Worm (Caenorhabditis elegans): ENCODE measurements around the gene Y38E10A.8.
A peak's percentile ranks its signal among the peaks of the same experiment; 100 is the strongest.
"Not testable (repeated sequence)": the region's sequence is repeated elsewhere in the genome, so short reads cannot be mapped to it uniquely, and the experiment has no call there.

The Y38E10A.8 gene

DNA sequence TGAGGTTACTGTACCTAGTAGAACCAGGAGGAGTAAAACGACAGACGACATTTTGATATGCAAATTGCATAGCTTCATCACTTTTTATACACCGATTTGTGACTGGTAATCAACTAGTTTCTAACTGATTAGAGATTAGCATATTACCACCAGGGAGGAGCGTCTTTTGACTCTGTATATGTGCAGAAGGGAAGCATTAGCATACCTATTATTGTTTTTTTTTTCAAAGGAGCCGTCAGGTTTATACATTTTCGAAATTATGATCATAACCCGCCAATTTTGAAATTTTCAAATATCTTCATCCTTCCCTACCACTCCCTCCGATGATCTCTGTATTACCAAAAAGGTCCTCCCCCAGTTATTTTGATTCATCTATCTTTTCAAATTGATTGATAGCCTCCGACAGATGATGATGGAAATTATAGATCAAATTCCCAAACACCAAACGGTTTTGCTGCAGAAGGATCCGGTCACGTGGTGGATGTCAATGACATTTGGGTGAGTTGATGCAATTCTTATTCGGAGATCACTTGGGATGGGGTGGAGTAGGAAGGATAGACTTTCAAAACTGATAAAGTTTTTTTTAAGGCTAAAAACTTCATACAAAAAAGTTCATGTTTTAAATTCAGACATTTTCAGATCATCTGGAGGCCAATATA lies 15.0 kb downstream of the Y38E10A.8 start, which contains the start of gene nspe-8 (continued):
- TF ChIP-seq R02D3.7 (tag; optimal IDR thresholded peaks at IDR 0.05) (no peak), elt-1 (tag; optimal IDR thresholded peaks at IDR 0.05) (no peak), nhr-12 (tag; optimal IDR thresholded peaks at IDR 0.05) (no peak), nhr-10 (tag; optimal IDR thresholded peaks at IDR 0.05) (no peak)

DNA sequence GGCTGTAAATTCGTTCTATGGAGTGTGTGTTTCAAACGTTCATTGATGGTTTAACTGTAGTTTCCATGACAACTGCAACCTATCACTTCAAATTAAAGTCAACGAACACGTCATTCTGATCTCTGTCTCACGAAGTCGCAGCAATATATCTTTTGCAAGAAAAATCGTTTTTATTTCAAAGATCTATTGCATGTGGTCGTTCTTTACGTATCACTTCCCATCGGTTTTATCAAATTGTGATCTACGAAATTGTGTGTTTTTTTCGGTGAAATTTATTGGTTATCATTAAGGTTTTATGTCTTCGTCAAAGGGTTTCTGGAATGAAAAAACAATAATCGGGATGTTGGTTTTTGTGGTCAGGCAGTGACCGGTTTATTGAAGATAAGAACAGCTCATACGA lies 15.8 kb downstream of the Y38E10A.8 start:
- peak; percentile 19 for TF ChIP-seq sma-3 (GFP tag; optimal IDR thresholded peaks at IDR 0.05)
- TF ChIP-seq peb-1 (tag; optimal IDR thresholded peaks at IDR 0.05), result no peak
- TF ChIP-seq elt-1 (tag; optimal IDR thresholded peaks at IDR 0.05), result no peak
- peak; percentile 2 for TF ChIP-seq nhr-21 (tag; optimal IDR thresholded peaks at IDR 0.05)
- no peak for TF ChIP-seq mab-5 (tag; optimal IDR thresholded peaks at IDR 0.05)
- TF ChIP-seq elt-3 (tag; optimal IDR thresholded peaks at IDR 0.05), result no peak
- TF ChIP-seq alr-1 (tag; optimal IDR thresholded peaks at IDR 0.05), result no peak
- no peak for TF ChIP-seq zag-1 (tag; optimal IDR thresholded peaks at IDR 0.05)
- TF ChIP-seq lsy-2 (tag; optimal IDR thresholded peaks at IDR 0.05), result no peak
- no peak for TF ChIP-seq sem-4 (tag; optimal IDR thresholded peaks at IDR 0.05)
- no peak for TF ChIP-seq dmd-4 (tag; optimal IDR thresholded peaks at IDR 0.05)
- peak; percentile 56 for TF ChIP-seq sma-9 (GFP tag; optimal IDR thresholded peaks at IDR 0.05)
- no peak for TF ChIP-seq sma-9 (tag; optimal IDR thresholded peaks at IDR 0.05)

DNA sequence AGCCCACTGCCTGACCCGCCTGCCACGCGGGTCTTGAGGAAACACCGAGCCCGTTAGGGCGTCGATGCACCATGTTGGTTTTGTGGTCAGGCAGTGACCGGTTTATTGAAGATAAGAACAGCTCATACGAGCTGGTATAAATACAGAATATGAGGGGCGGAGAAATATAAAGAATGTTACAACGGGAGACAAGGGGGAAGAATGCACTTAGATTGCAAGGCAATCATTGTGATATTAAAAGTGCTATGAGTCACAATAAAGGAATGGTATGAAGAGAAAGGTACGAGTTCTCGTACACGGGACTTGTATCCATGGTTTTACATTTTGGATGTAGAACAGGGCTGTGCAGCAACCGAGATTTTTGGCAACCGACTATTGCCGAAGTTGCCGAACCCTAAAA lies 17.4 kb downstream of the Y38E10A.8 start, which contains the start of gene Y38E10A.14:
Y38E10A.14 (minus strand) TSS at position 101 of the 400 bp plus-strand sequence.
- TF ChIP-seq nhr-11, nhr-12, mbf-1 (tag; optimal IDR thresholded peaks at IDR 0.05): not testable (repeated sequence)

DNA sequence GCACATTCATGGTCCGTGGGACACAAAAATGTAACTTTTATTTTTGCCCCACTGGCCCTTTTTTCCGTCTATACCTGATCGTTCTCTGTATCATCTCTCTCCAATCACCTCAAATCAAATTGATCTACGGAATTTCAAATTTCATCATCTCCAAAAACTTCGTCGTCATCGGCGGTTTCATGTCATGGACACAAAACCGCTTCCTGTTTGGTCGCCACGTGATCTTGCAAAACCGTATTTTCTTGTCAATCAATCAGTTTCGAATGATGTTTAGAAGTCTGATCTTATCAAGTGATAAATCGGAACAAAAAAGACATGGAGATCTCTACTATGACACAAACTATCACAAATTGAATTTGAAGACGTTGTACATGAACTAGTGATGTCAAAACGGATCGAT lies 18.7 kb downstream of the Y38E10A.8 start:
- TF ChIP-seq fos-1 (tag; optimal IDR thresholded peaks at IDR 0.05), result peak; percentile 31
- peak; percentile 57 for TF ChIP-seq blmp-1 (tag; optimal IDR thresholded peaks at IDR 0.05; ENCODE audit: insufficient read depth)
- TF ChIP-seq zag-1 (tag; optimal IDR thresholded peaks at IDR 0.05), result no peak
- TF ChIP-seq nhr-21 (tag; optimal IDR thresholded peaks at IDR 0.05), result peak; percentile 95
- TF ChIP-seq crh-2 (tag; optimal IDR thresholded peaks at IDR 0.05), result peak; percentile 27
- peak; percentile 64 for TF ChIP-seq nhr-129 (tag; optimal IDR thresholded peaks at IDR 0.05)
- no peak for TF ChIP-seq nhr-237 (tag; optimal IDR thresholded peaks at IDR 0.05)
- no peak for TF ChIP-seq lsy-2 (tag; optimal IDR thresholded peaks at IDR 0.05)
- peak; percentile 52 to 79 for TF ChIP-seq mdl-1 (tag; optimal IDR thresholded peaks at IDR 0.05)
- TF ChIP-seq sma-3 (GFP tag; optimal IDR thresholded peaks at IDR 0.05), result peak; percentile 93
- TF ChIP-seq egl-27 (tag; optimal IDR thresholded peaks at IDR 0.05), result peak; percentile 68
- TF ChIP-seq sma-9 (GFP tag; optimal IDR thresholded peaks at IDR 0.05), result peak; percentile 98
- no peak for TF ChIP-seq sma-9 (tag; optimal IDR thresholded peaks at IDR 0.05)
- no peak for TF ChIP-seq mbf-1 (tag; optimal IDR thresholded peaks at IDR 0.05)
- peak; percentile 91 for TF ChIP-seq nhr-25 (tag; optimal IDR thresholded peaks at IDR 0.05)
- TF ChIP-seq gmeb-1 (tag; optimal IDR thresholded peaks at IDR 0.05), result peak; percentile 51

DNA sequence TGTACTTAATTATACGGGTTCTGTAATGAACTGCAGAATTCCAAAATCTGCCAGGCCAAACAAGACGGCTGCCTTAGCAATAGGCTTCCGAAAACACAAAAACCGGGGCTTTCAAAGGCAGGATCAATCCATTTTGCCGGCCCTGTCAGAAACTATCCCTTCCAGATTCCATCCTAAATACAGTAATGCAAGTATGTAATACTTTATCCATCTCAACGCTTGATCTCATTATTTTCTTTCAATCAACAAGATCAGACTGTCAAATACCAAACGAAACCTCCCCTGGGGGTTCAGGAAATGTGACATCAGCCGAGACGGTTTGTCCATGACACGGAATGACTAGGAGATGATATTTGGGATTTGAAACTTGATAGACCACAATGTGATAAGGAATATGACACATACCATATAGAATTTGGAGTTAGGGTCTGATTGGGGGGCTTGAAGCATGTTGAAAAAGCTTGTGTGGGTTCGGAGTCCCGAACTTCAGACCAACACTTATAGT lies 19.2 kb downstream of the Y38E10A.8 start:
- no peak for TF ChIP-seq nhr-6 (tag; optimal IDR thresholded peaks at IDR 0.05)
- no peak for TF ChIP-seq crh-2 (tag; optimal IDR thresholded peaks at IDR 0.05)
- no peak for TF ChIP-seq nhr-21 (tag; optimal IDR thresholded peaks at IDR 0.05)

DNA sequence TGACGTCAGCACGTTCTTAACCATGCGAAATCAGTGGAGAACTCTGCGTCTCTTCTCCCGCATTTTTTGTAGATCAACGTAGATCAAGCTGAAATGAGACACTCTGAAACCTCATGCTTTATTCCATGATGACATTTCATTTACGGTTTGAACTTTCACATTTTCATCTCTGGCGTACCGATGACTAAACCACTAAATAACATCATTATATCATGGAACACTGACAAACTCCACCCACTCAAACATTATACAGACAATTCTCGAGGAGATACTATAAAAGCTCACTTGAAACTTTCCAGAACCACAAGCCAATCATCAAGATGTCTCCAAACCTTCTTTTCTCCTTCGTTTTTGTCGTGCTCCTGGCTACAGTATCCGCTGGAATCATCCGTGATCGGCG lies 19.9 kb downstream of the Y38E10A.8 start, which contains the start of gene nspe-7:
nspe-7 (plus strand) TSS at position 301 of the 400 bp plus-strand sequence.
- no peak for TF ChIP-seq skn-1 (tag; optimal IDR thresholded peaks at IDR 0.05)

DNA sequence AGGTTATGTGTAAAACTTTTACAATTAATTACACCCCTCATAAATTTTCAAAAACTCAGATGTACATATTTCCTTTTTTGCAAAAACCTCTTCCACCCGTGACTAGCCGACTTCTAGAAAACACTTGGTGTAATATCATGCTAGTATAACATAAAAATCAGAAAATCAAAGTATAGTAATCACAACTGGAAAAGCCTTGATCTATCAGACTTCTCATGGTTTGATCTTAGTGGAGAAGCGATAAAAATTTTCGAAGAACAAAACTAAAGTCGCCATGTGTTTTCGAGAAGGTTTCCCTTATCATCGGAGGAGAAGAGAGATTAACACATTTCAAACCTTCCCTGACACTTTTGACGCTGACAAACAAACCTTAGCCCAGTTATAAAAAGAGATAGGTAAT lies 21.6 kb downstream of the Y38E10A.8 start, which contains the start of gene nspe-5:
nspe-5 (plus strand) TSS at position 301 of the 400 bp plus-strand sequence.
- TF ChIP-seq F13H6.1 (tag; optimal IDR thresholded peaks at IDR 0.05) (no peak), skn-1 (tag; optimal IDR thresholded peaks at IDR 0.05) (no peak), aly-2 (tag; optimal IDR thresholded peaks at IDR 0.05) (no peak), gmeb-1 (tag; optimal IDR thresholded peaks at IDR 0.05) (no peak), sma-9 (GFP tag; optimal IDR thresholded peaks at IDR 0.05) (peak; percentile 37), sma-9 (tag; optimal IDR thresholded peaks at IDR 0.05) (no peak), nhr-25 (tag; optimal IDR thresholded peaks at IDR 0.05) (peak; percentile 71), ztf-11 (tag; optimal IDR thresholded peaks at IDR 0.05) (no peak)

All from whole organism, L2 larva.